Fruit fly (Drosophila melanogaster): ENCODE results near the gene beat-IIIc.

dm6 chr2L:17178472-17178871, 82.1 kb downstream of the beat-IIIc start, which contains the start of gene Gr36b:
- TF ChIP-seq psq (optimal IDR thresholded peaks at IDR 0.05), result no peak
- no peak for TF ChIP-seq ttk (optimal IDR thresholded peaks at IDR 0.05)
- no peak for TF ChIP-seq h (optimal IDR thresholded peaks at IDR 0.05)
- no peak for TF ChIP-seq Myc (optimal IDR thresholded peaks at IDR 0.05)

Data from Kc167 (cell line).